Worm (Caenorhabditis elegans): ENCODE measurements around the gene str-66.
"Not testable (repeated sequence)": the region's sequence is repeated elsewhere in the genome, so short reads cannot be mapped to it uniquely, and the experiment has no call there.

Gene str-66

ce11 chrV:3071548-3071947 lies 32.5 kb downstream of the str-66 start, which contains the start of gene C50H11.13:
Gene C50H11.13, minus strand, starts transcription at chrV:3071648.
- TF ChIP-seq egl-27 (tag; optimal IDR thresholded peaks at IDR 0.05): no peak
- no peak for TF ChIP-seq fkh-2 (tag; optimal IDR thresholded peaks at IDR 0.05)
- TF ChIP-seq nhr-43 (tag; optimal IDR thresholded peaks at IDR 0.05; ENCODE audit: poor library complexity, severe bottlenecking): no peak
- no peak for TF ChIP-seq unc-39 (tag; optimal IDR thresholded peaks at IDR 0.05)

- TF ChIP-seq fkh-10 (GFP tag; optimal IDR thresholded peaks at IDR 0.05) (no peak), nhr-23 (tag; optimal IDR thresholded peaks at IDR 0.05) (no peak), ZK546.5 (tag; optimal IDR thresholded peaks at IDR 0.05) (no peak), nhr-77 (tag; optimal IDR thresholded peaks at IDR 0.05) (no peak)
Measured at ce11 chrV:3069101-3069500, 34.9 kb downstream of the str-66 start, which contains the start of gene str-40. Gene str-40, minus strand, starts transcription at chrV:3069201.

ce11 chrV:3065928-3066327 lies 38.1 kb downstream of the str-66 start, which contains the start of gene srh-185:
Gene srh-185, plus strand, starts transcription at chrV:3066228.
- no peak for TF ChIP-seq nhr-28 (tag; optimal IDR thresholded peaks at IDR 0.05)
- no peak for TF ChIP-seq fkh-10 (GFP tag; optimal IDR thresholded peaks at IDR 0.05)
- no peak for TF ChIP-seq ceh-28 (tag; optimal IDR thresholded peaks at IDR 0.05)
- TF ChIP-seq nhr-43 (tag; optimal IDR thresholded peaks at IDR 0.05; ENCODE audit: poor library complexity, severe bottlenecking): no peak
- no peak for TF ChIP-seq skn-1 (tag; optimal IDR thresholded peaks at IDR 0.05)

ce11 chrV:3064418-3064817 lies 39.6 kb downstream of the str-66 start, which contains the start of gene srt-16:
Gene srt-16, minus strand, starts transcription at chrV:3064518.
- not testable (repeated sequence) for TF ChIP-seq mml-1, pqm-1, ceh-28 (tag; optimal IDR thresholded peaks at IDR 0.05)

- TF ChIP-seq ceh-28 (tag; optimal IDR thresholded peaks at IDR 0.05): no peak
Measured at ce11 chrV:3062078-3062477, 42.0 kb downstream of the str-66 start, which contains the start of gene srt-15. Gene srt-15, minus strand, starts transcription at chrV:3062178.

ce11 chrV:3058996-3059395 lies 45.0 kb downstream of the str-66 start, which contains the start of gene str-244:
Gene str-244, minus strand, starts transcription at chrV:3059096.
- TF ChIP-seq fkh-10 (GFP tag; optimal IDR thresholded peaks at IDR 0.05) (no peak), unc-39 (tag; optimal IDR thresholded peaks at IDR 0.05) (no peak), ama-1 (optimal IDR thresholded peaks at IDR 0.05) (no peak)

- TF ChIP-seq nhr-12 (tag; optimal IDR thresholded peaks at IDR 0.05) (no peak), mdl-1 (tag; optimal IDR thresholded peaks at IDR 0.05) (no peak), fkh-10 (GFP tag; optimal IDR thresholded peaks at IDR 0.05) (no peak), lin-15B (tag; optimal IDR thresholded peaks at IDR 0.05) (no peak), snpc-4 (tag; optimal IDR thresholded peaks at IDR 0.05) (no peak)
Measured at ce11 chrV:3054254-3054653, 49.8 kb downstream of the str-66 start, which contains the start of gene C50H11.8. Gene C50H11.8, plus strand, starts transcription at chrV:3054554.

Data from whole organism, L3 larva.